Fruit fly (Drosophila melanogaster) whole organism, embryonic: Measurements from ENCODE around the gene Nthl1.
A peak's percentile ranks its signal among the peaks of the same experiment; 100 is the strongest.

ENCODE experiments used
- Aef1 ChIP-seq: fragments of 200-800 bp; sonication (Bioruptor generic); IDR thresholded peaks from 3 replicates; pipeline ENCODE4 v1.3.6; 2022; ENCODE audit warnings: missing biosample characterization, missing genetic modification characterization
- B-H1 ChIP-seq: fragments of 200-800 bp; sonication (Bioruptor generic); IDR thresholded peaks from 3 replicates; pipeline ENCODE4 v1.3.6; 2022; ENCODE audit warnings: missing biosample characterization, missing genetic modification characterization
- CG10979 ChIP-seq: fragments of 200-800 bp; sonication (Bioruptor generic); optimal IDR thresholded peaks from 2 replicates; lab custom pipeline; 2018; ENCODE audit warnings: missing biosample characterization, mild to moderate bottlenecking, missing genetic modification characterization, moderate library complexity
- CG11456 ChIP-seq: fragments of 200-800 bp; sonication (Bioruptor generic); IDR thresholded peaks from 3 replicates; pipeline ENCODE4 v1.3.6; 2022; ENCODE audit warnings: missing biosample characterization, missing genetic modification characterization
- CG11696 ChIP-seq: fragments of 200-800 bp; sonication (Bioruptor generic); IDR thresholded peaks from 2 replicates; pipeline ENCODE4 v1.3.6; 2022; ENCODE audit warnings: missing biosample characterization, missing genetic modification characterization
- CG12219 ChIP-seq: fragments of 200-800 bp; sonication (Bioruptor generic); optimal IDR thresholded peaks from 3 replicates; lab custom pipeline; 2018; ENCODE audit warnings: missing biosample characterization, mild to moderate bottlenecking, missing genetic modification characterization
- CG12391 ChIP-seq: fragments of 200-800 bp; sonication (Bioruptor generic); optimal IDR thresholded peaks from 3 replicates; lab custom pipeline; 2018; ENCODE audit warnings: missing biosample characterization, mild to moderate bottlenecking, missing genetic modification characterization, moderate library complexity
- CG13296 ChIP-seq: fragments of 200-800 bp; sonication (Bioruptor generic); optimal IDR thresholded peaks from 3 replicates; lab custom pipeline; 2018; ENCODE audit warnings: missing biosample characterization, mild to moderate bottlenecking, missing genetic modification characterization
- CG1529 ChIP-seq: fragments of 200-800 bp; sonication (Bioruptor generic); optimal IDR thresholded peaks from 3 replicates; lab custom pipeline; 2018; ENCODE audit warnings: missing biosample characterization, missing genetic modification characterization
- CG15696 ChIP-seq: fragments of 200-800 bp; sonication (Bioruptor generic); optimal IDR thresholded peaks from 2 replicates; lab custom pipeline; 2019; ENCODE audit warnings: missing biosample characterization, mild to moderate bottlenecking, missing genetic modification characterization, moderate library complexity
- CG16813 ChIP-seq: fragments of 200-800 bp; sonication (Bioruptor generic); IDR thresholded peaks from 3 replicates; pipeline ENCODE4 v1.3.6; 2022; ENCODE audit warnings: missing biosample characterization, missing genetic modification characterization; ENCODE audit not compliant: partially characterized antibody
- CG17328 ChIP-seq: fragments of 200-800 bp; sonication (Bioruptor generic); IDR thresholded peaks from 2 replicates; pipeline ENCODE4 v1.3.6; 2022; ENCODE audit warnings: missing biosample characterization, missing genetic modification characterization
- CG17359 ChIP-seq: fragments of 200-800 bp; sonication (Bioruptor generic); optimal IDR thresholded peaks from 3 replicates; lab custom pipeline; 2018; ENCODE audit warnings: missing biosample characterization, mild to moderate bottlenecking, missing genetic modification characterization, moderate library complexity
- CG18599 ChIP-seq: fragments of 200-800 bp; sonication (Bioruptor generic); optimal IDR thresholded peaks from 3 replicates; lab custom pipeline; 2017; ENCODE audit warnings: missing biosample characterization, missing genetic modification characterization, mild to moderate bottlenecking, moderate library complexity, missing genetic modification reagents
- CG2678 ChIP-seq: fragments of 200-800 bp; sonication (Bioruptor generic); optimal IDR thresholded peaks from 3 replicates; lab custom pipeline; 2019; ENCODE audit warnings: missing biosample characterization, mild to moderate bottlenecking, missing genetic modification characterization, moderate library complexity
- CG2889 ChIP-seq: fragments of 200-800 bp; sonication (Bioruptor generic); IDR thresholded peaks from 3 replicates; pipeline ENCODE4 v1.3.6; 2022; ENCODE audit warnings: missing biosample characterization, missing genetic modification characterization
- CG31224 ChIP-seq: fragments of 200-800 bp; sonication (Bioruptor generic); IDR thresholded peaks from 2 replicates; pipeline ENCODE4 v1.3.6; 2022; ENCODE audit warnings: missing biosample characterization, missing genetic modification characterization
- CG31388 ChIP-seq: fragments of 200-800 bp; sonication (Bioruptor generic); optimal IDR thresholded peaks from 2 replicates; lab custom pipeline; 2016; ENCODE audit warnings: missing biosample characterization, missing genetic modification characterization
- CG31441 ChIP-seq: fragments of 200-800 bp; sonication (Bioruptor generic); IDR thresholded peaks from 2 replicates; pipeline ENCODE4 v1.3.6; 2022; ENCODE audit warnings: missing biosample characterization, missing genetic modification characterization
- CG34422 ChIP-seq: fragments of 200-800 bp; sonication (Bioruptor generic); IDR thresholded peaks from 3 replicates; pipeline ENCODE4 v1.3.6; 2022; ENCODE audit warnings: missing biosample characterization, missing genetic modification characterization
- CG4404 ChIP-seq: fragments of 200-800 bp; sonication (Bioruptor generic); IDR thresholded peaks from 2 replicates; pipeline ENCODE4 v1.3.6; 2022; ENCODE audit warnings: missing biosample characterization, missing genetic modification characterization
- CG7839 ChIP-seq: fragments of 200-800 bp; sonication (Bioruptor generic); optimal IDR thresholded peaks from 3 replicates; lab custom pipeline; 2018; ENCODE audit warnings: missing biosample characterization, mild to moderate bottlenecking, missing genetic modification characterization, moderate library complexity
- D ChIP-seq, 2 experiments: fragments of 200-800 bp in 1 of 2; fragments of >200 bp in 1 of 2; sonication (Bioruptor generic) in 1 of 2; optimal IDR thresholded peaks; 2 replicates in 1 of 2; 3 replicates in 1 of 2; lab custom pipeline; 2017; ENCODE audit warnings: mild to moderate bottlenecking in 1 of 2, missing biosample characterization in 1 of 2, missing genetic modification characterization in 1 of 2, missing genetic modification reagents in 1 of 2
- Dek ChIP-seq: fragments of 200-800 bp; sonication (Bioruptor generic); optimal IDR thresholded peaks from 3 replicates; lab custom pipeline; 2019; ENCODE audit warnings: missing biosample characterization, mild to moderate bottlenecking, missing genetic modification characterization, moderate library complexity
- Hey ChIP-seq: fragments of 200-800 bp; sonication (Bioruptor generic); optimal IDR thresholded peaks from 3 replicates; lab custom pipeline; 2018; ENCODE audit warnings: missing biosample characterization, mild to moderate bottlenecking, missing genetic modification characterization
- Hr78 ChIP-seq, 2 experiments: fragments of 200-800 bp in 1 of 2; fragments of >200 bp in 1 of 2; sonication (Bioruptor generic) in 1 of 2; optimal IDR thresholded peaks; 2 replicates each; lab custom pipeline; 2017 to 2019; ENCODE audit warnings: missing biosample characterization in 2 of 2, missing genetic modification characterization in 2 of 2, mild to moderate bottlenecking in 1 of 2, moderate library complexity in 1 of 2
- Jarid2 ChIP-seq: fragments of 200-800 bp; sonication (Bioruptor generic); optimal IDR thresholded peaks from 3 replicates; lab custom pipeline; 2017; ENCODE audit warnings: mild to moderate bottlenecking, missing biosample characterization, missing genetic modification reagents, missing genetic modification characterization
- Lpt ChIP-seq: fragments of >200 bp; optimal IDR thresholded peaks from 2 replicates; lab custom pipeline; 2018; ENCODE audit warnings: missing biosample characterization, missing genetic modification characterization
- Sox102F ChIP-seq: fragments of 200-800 bp; sonication (Bioruptor generic); optimal IDR thresholded peaks from 2 replicates; lab custom pipeline; 2018; ENCODE audit warnings: missing biosample characterization, mild to moderate bottlenecking, missing genetic modification characterization, moderate library complexity
- Xrp1 ChIP-seq: fragments of 200-800 bp; sonication (Bioruptor generic); IDR thresholded peaks from 2 replicates; pipeline ENCODE4 v1.3.6; 2022; ENCODE audit warnings: missing biosample characterization, missing genetic modification characterization
- abd-A ChIP-seq: fragments of 200-800 bp; sonication (Bioruptor generic); optimal IDR thresholded peaks from 3 replicates; lab custom pipeline; 2019; ENCODE audit warnings: missing biosample characterization, mild to moderate bottlenecking, missing genetic modification characterization, moderate library complexity
- ara ChIP-seq: fragments of 200-800 bp; sonication (Bioruptor generic); IDR thresholded peaks from 2 replicates; pipeline ENCODE4 v1.3.6; 2022; ENCODE audit warnings: missing biosample characterization, missing genetic modification characterization
- cato ChIP-seq: fragments of 200-800 bp; sonication (Bioruptor generic); optimal IDR thresholded peaks from 2 replicates; lab custom pipeline; 2016; ENCODE audit warnings: missing biosample characterization, missing genetic modification characterization, borderline replicate concordance
- croc ChIP-seq: fragments of 200-800 bp; sonication (Bioruptor generic); conservative IDR thresholded peaks from 3 replicates; pipeline ENCODE4 v1.3.6; 2022; ENCODE audit warnings: missing biosample characterization, missing genetic modification characterization
- dmrt99B ChIP-seq: fragments of 200-800 bp; sonication (Bioruptor generic); optimal IDR thresholded peaks from 2 replicates; lab custom pipeline; 2018; ENCODE audit warnings: missing biosample characterization, mild to moderate bottlenecking, missing genetic modification characterization, moderate library complexity
- dysf ChIP-seq: fragments of 200-800 bp; sonication (Bioruptor generic); IDR thresholded peaks from 3 replicates; pipeline ENCODE4 v1.3.6; 2022; ENCODE audit warnings: missing biosample characterization, missing genetic modification characterization
- eve ChIP-seq, 2 experiments: fragments of >200 bp; optimal IDR thresholded peaks; 2 replicates each; lab custom pipeline; 2017; ENCODE audit warnings: missing biosample characterization in 2 of 2, missing genetic modification characterization in 2 of 2
- fru ChIP-seq: fragments of >200 bp; optimal IDR thresholded peaks from 2 replicates; lab custom pipeline; 2017
- gem ChIP-seq: fragments of 200-800 bp; sonication (Bioruptor generic); optimal IDR thresholded peaks from 2 replicates; lab custom pipeline; 2019; ENCODE audit warnings: missing biosample characterization, mild to moderate bottlenecking, missing genetic modification characterization, moderate library complexity
- hkb ChIP-seq, 2 experiments: fragments of 200-800 bp in 1 of 2; fragments of >200 bp in 1 of 2; sonication (Bioruptor generic) in 1 of 2; IDR thresholded peaks in 1 of 2; optimal IDR thresholded peaks in 1 of 2; 2 replicates each; pipeline versions ENCODE4 v1.3.6 to Lab custom; 2017 to 2022; ENCODE audit warnings: missing biosample characterization in 1 of 2, missing genetic modification characterization in 1 of 2
- mam ChIP-seq: fragments of 200-800 bp; sonication (Bioruptor generic); optimal IDR thresholded peaks from 3 replicates; lab custom pipeline; 2016; ENCODE audit warnings: missing biosample characterization, missing genetic modification characterization
- nerfin-2 ChIP-seq: fragments of 200-800 bp; sonication (Bioruptor generic); IDR thresholded peaks from 2 replicates; pipeline ENCODE4 v1.3.6; 2022; ENCODE audit warnings: missing biosample characterization, missing genetic modification characterization; ENCODE audit not compliant: partially characterized antibody
- pho ChIP-seq: fragments of 200-800 bp; sonication (Bioruptor generic); optimal IDR thresholded peaks from 2 replicates; lab custom pipeline; 2016; ENCODE audit warnings: missing biosample characterization, missing genetic modification characterization
- rib ChIP-seq: fragments of 200-800 bp; sonication (Bioruptor generic); IDR thresholded peaks from 2 replicates; pipeline ENCODE4 v1.3.6; 2022; ENCODE audit warnings: missing biosample characterization, missing genetic modification characterization
- row ChIP-seq: fragments of 200-800 bp; sonication (Bioruptor generic); IDR thresholded peaks from 3 replicates; pipeline ENCODE4 v1.3.6; 2022; ENCODE audit warnings: missing biosample characterization, missing genetic modification characterization
- sens ChIP-seq: fragments of 200-800 bp; sonication (Bioruptor generic); peaks from one replicate; lab custom pipeline; 2016; ENCODE audit warnings: missing biosample characterization, missing genetic modification characterization
- tgo ChIP-seq: fragments of 200-800 bp; sonication (Bioruptor generic); IDR thresholded peaks from 3 replicates; pipeline ENCODE4 v1.3.6; 2022; ENCODE audit warnings: missing biosample characterization, missing genetic modification characterization
- vvl ChIP-seq: fragments of 200-800 bp; sonication (Bioruptor generic); IDR thresholded peaks from 2 replicates; pipeline ENCODE4 v1.3.6; 2022; ENCODE audit warnings: missing biosample characterization, missing genetic modification characterization
- z ChIP-seq: fragments of 200-800 bp; sonication (Bioruptor generic); IDR thresholded peaks from 3 replicates; pipeline ENCODE4 v1.3.6; 2022; ENCODE audit warnings: missing biosample characterization, missing genetic modification characterization
- zf30C ChIP-seq: fragments of 200-800 bp; sonication (Bioruptor generic); optimal IDR thresholded peaks from 3 replicates; lab custom pipeline; 2018; ENCODE audit warnings: missing biosample characterization, mild to moderate bottlenecking, missing genetic modification characterization

The Nthl1 gene

dm6 chr2L:20939632-20940031, 12.0 kb upstream of the Nthl1 start:
- TF ChIP-seq abd-A (tag; lab: Kevin White, UChicago) (no peak), B-H1 (GFP tag; lab: Robert Waterston, UW) (no peak), croc (0 out of 3 replicates have a peak, but pooled peaks have one; percentile 26), CG31441 (GFP tag; lab: Robert Waterston, UW) (peak; percentile 44), dmrt99B (tag; lab: Kevin White, UChicago) (peak; percentile 50), CG16813 (no peak), Hey (tag; lab: Kevin White, UChicago) (no peak), zf30C (GFP tag; lab: Kevin White, UChicago) (peak; percentile 7), ara (peak; percentile 39; the same call in 1 of the 2 replicates), tgo (GFP tag; lab: Robert Waterston, UW) (peak; percentile 66; the same call in 2 of the 3 replicates), sens (GFP tag; lab: Kevin White, UChicago) (peak; percentile 63), vvl (GFP tag; lab: Robert Waterston, UW) (no peak), CG12391 (tag; lab: Kevin White, UChicago) (peak; percentile 8), CG11456 (no peak), CG31224 (GFP tag; lab: Robert Waterston, UW) (no peak), CG31388 (GFP tag; lab: Kevin White, UChicago) (no peak), Dek (tag; lab: Kevin White, UChicago) (no peak), fru (lab: Kevin White, UChicago) (no peak), nerfin-2 (GFP tag; lab: Robert Waterston, UW) (no peak), CG13296 (GFP tag; lab: Kevin White, UChicago) (no peak), pho (GFP tag; lab: Kevin White, UChicago) (no peak), Sox102F (GFP tag; lab: Kevin White, UChicago) (peak; percentile 40), CG34422 (GFP tag; lab: Robert Waterston, UW) (0 out of 3 replicates have a peak, but pooled peaks have one; percentile 17), Aef1 (peak; percentile 35; the same call in 1 of the 3 replicates), cato (no peak), rib (GFP tag; lab: Robert Waterston, UW) (no peak), CG2889 (no peak), CG10979 (tag; lab: Kevin White, UChicago) (peak; percentile 59), dysf (GFP tag; lab: Robert Waterston, UW) (peak; percentile 65), Xrp1 (peak; percentile 40), CG15696 (peak; percentile 43), gem (tag; lab: Kevin White, UChicago) (peak; percentile 44), CG12219 (GFP tag; lab: Kevin White, UChicago) (no peak), row (GFP tag; lab: Robert Waterston, UW) (0 out of 3 replicates have a peak, but pooled peaks have one; percentile 18), CG2678 (tag; lab: Kevin White, UChicago) (peak; percentile 42), CG17359 (tag; lab: Kevin White, UChicago) (peak; percentile 22), mam (GFP tag; lab: Kevin White, UChicago) (no peak), CG11696 (GFP tag; lab: Robert Waterston, UW) (no peak), Jarid2 (GFP tag; lab: Kevin White, UChicago) (no peak), CG17328 (GFP tag; lab: Robert Waterston, UW) (no peak), CG7839 (tag; lab: Kevin White, UChicago) (peak; percentile 1), CG4404 (0 out of 2 replicates have a peak, but pooled peaks have one; percentile 10), z (no peak), Hr78 (GFP tag; optimal IDR thresholded peaks at IDR 0.05; lab: Kevin White, UChicago) (no peak), CG1529 (GFP tag; lab: Kevin White, UChicago) (no peak), Lpt (GFP tag; lab: Kevin White, UChicago) (no peak), eve (GFP tag; optimal IDR thresholded peaks at IDR 0.05; lab: Kevin White, UChicago) (peak in 1 of 2 experiments; percentile 41), CG18599 (GFP tag; lab: Kevin White, UChicago) (no peak), hkb (optimal IDR thresholded peaks at IDR 0.05; lab: Kevin White, UChicago) (no peak), hkb (GFP tag; IDR thresholded peaks at IDR 0.05; lab: Robert Waterston, UW) (peak; percentile 53; the same call in 1 of the 2 replicates), D (optimal IDR thresholded peaks at IDR 0.05; lab: Kevin White, UChicago) (no peak), D (GFP tag; optimal IDR thresholded peaks at IDR 0.05; lab: Kevin White, UChicago) (peak; percentile 33)
